Worm (Caenorhabditis elegans) whole organism, L4 larva: ENCODE results near the gene ldp-1.

ENCODE experiments used
- F37D6.2 ChIP-seq: sonication (generic microtip); optimal IDR thresholded peaks from 2 replicates; lab custom pipeline; 2016; ENCODE audit warnings: mild to moderate bottlenecking, missing genetic modification characterization, missing compliant biosample characterization
- R02D3.7 ChIP-seq: fragments of 150-350 bp; sonication (generic microtip); optimal IDR thresholded peaks from 3 replicates; lab custom pipeline; 2014; ENCODE audit warnings: missing biosample characterization, missing genetic modification characterization
- Y5F2A.4 ChIP-seq: fragments of 200-800 bp; sonication (Bioruptor generic); optimal IDR thresholded peaks from 2 replicates; lab custom pipeline; 2018; ENCODE audit warnings: mild to moderate bottlenecking, missing genetic modification characterization, missing compliant biosample characterization
- ZK337.2 ChIP-seq: fragments of 200-800 bp; sonication (Bioruptor generic); IDR thresholded peaks from 2 replicates; pipeline ENCODE4 v1.3.6; 2022; ENCODE audit warnings: missing genetic modification reagents, missing genetic modification characterization, missing compliant biosample characterization
- aha-1 ChIP-seq: fragments of 150-350 bp; peaks from one replicate; lab custom pipeline; 2014; ENCODE audit warnings: missing biosample characterization, missing genetic modification characterization
- aly-2 ChIP-seq: sonication (generic microtip); optimal IDR thresholded peaks from 2 replicates; lab custom pipeline; 2018; ENCODE audit warnings: missing biosample characterization, missing genetic modification characterization
- ceh-20 ChIP-seq: fragments of 200-800 bp; sonication (Bioruptor generic); IDR thresholded peaks from 2 replicates; pipeline ENCODE4 v1.3.6; 2022; ENCODE audit warnings: missing genetic modification reagents, missing genetic modification characterization, missing compliant biosample characterization
- ceh-62 ChIP-seq: sonication (generic microtip); optimal IDR thresholded peaks from 2 replicates; lab custom pipeline; 2017; ENCODE audit warnings: missing biosample characterization, missing genetic modification characterization
- ceh-82 ChIP-seq: sonication (generic microtip); optimal IDR thresholded peaks from 2 replicates; lab custom pipeline; 2017; ENCODE audit warnings: missing biosample characterization, missing genetic modification characterization
- ces-1 ChIP-seq: fragments of 150-350 bp; sonication (generic microtip); optimal IDR thresholded peaks from 4 replicates; lab custom pipeline; 2014; ENCODE audit warnings: missing biosample characterization, missing genetic modification reagents, missing genetic modification characterization
- cey-2 ChIP-seq: sonication (generic microtip); optimal IDR thresholded peaks from 3 replicates; lab custom pipeline; 2017; ENCODE audit warnings: missing genetic modification characterization, mild to moderate bottlenecking, missing compliant biosample characterization, antibody characterized with exemption, borderline replicate concordance; ENCODE audit not compliant: insufficient read depth
- ctbp-1 ChIP-seq: fragments of 200-800 bp; sonication (Bioruptor generic); IDR thresholded peaks from 2 replicates; pipeline ENCODE4 v1.3.6; 2022; ENCODE audit warnings: missing genetic modification reagents, missing genetic modification characterization, missing compliant biosample characterization
- dmd-8 ChIP-seq: fragments of 200-800 bp; sonication (Bioruptor generic); IDR thresholded peaks from 2 replicates; pipeline ENCODE4 v1.3.6; 2022; ENCODE audit warnings: missing genetic modification characterization, missing compliant biosample characterization
- dmd-9 ChIP-seq: fragments of 200-800 bp; sonication (Bioruptor generic); IDR thresholded peaks from 2 replicates; pipeline ENCODE4 v1.3.6; 2022; ENCODE audit warnings: missing genetic modification reagents, missing genetic modification characterization, missing compliant biosample characterization
- duxl-1 ChIP-seq: sonication (generic microtip); optimal IDR thresholded peaks from 2 replicates; lab custom pipeline; 2016; ENCODE audit warnings: mild to moderate bottlenecking, missing genetic modification characterization, moderate library complexity, missing compliant biosample characterization; ENCODE audit not compliant: poor library complexity
- egl-27 ChIP-seq: sonication (generic microtip); optimal IDR thresholded peaks from 3 replicates; lab custom pipeline; 2017; ENCODE audit warnings: missing biosample characterization, missing genetic modification reagents, missing genetic modification characterization
- egl-43 ChIP-seq: fragments of 200-800 bp; sonication (Bioruptor generic); IDR thresholded peaks from 2 replicates; pipeline ENCODE4 v1.3.6; 2022; ENCODE audit warnings: missing genetic modification reagents, missing genetic modification characterization, missing compliant biosample characterization
- gei-8 ChIP-seq: fragments of 200-800 bp; sonication (Bioruptor generic); optimal IDR thresholded peaks from 2 replicates; lab custom pipeline; 2018; ENCODE audit warnings: mild to moderate bottlenecking, missing genetic modification characterization, missing compliant biosample characterization
- hmg-1.1 ChIP-seq: fragments of 200-800 bp; sonication (Bioruptor generic); IDR thresholded peaks from 2 replicates; pipeline ENCODE4 v1.3.6; 2022; ENCODE audit warnings: missing genetic modification reagents, missing genetic modification characterization, missing compliant biosample characterization
- jun-1 ChIP-seq: fragments of 150-350 bp; optimal IDR thresholded peaks from 2 replicates; lab custom pipeline; 2014; ENCODE audit warnings: missing biosample characterization, missing genetic modification reagents, missing genetic modification characterization
- lin-15B ChIP-seq: fragments of 150-350 bp; sonication (generic microtip); optimal IDR thresholded peaks from 3 replicates; lab custom pipeline; 2014; ENCODE audit warnings: missing biosample characterization, missing genetic modification characterization
- lin-29 ChIP-seq: fragments of 200-800 bp; sonication (Bioruptor generic); IDR thresholded peaks from 2 replicates; pipeline ENCODE4 v1.3.6; 2022; ENCODE audit warnings: missing genetic modification reagents, missing genetic modification characterization, missing compliant biosample characterization
- lin-39 ChIP-seq: fragments of 150-350 bp; optimal IDR thresholded peaks from 2 replicates; lab custom pipeline; 2014; ENCODE audit warnings: missing biosample characterization, missing genetic modification reagents, missing genetic modification characterization
- madf-5 ChIP-seq, 2 experiments: fragments of 200-800 bp; sonication (Bioruptor generic); IDR thresholded peaks; 2 replicates each; pipeline ENCODE4 v1.3.6; 2022; ENCODE audit warnings: missing compliant biosample characterization in 2 of 2, missing genetic modification characterization in 2 of 2
- madf-9 ChIP-seq: fragments of 200-800 bp; sonication (Bioruptor generic); conservative IDR thresholded peaks from 2 replicates; pipeline ENCODE4 v1.3.6; 2022; ENCODE audit warnings: missing genetic modification reagents, missing genetic modification characterization, missing compliant biosample characterization
- mxl-3 ChIP-seq: fragments of 200-800 bp; sonication (Bioruptor generic); optimal IDR thresholded peaks from 2 replicates; lab custom pipeline; 2018; ENCODE audit warnings: mild to moderate bottlenecking, missing genetic modification characterization, missing compliant biosample characterization
- nhr-111 ChIP-seq: fragments of 200-800 bp; sonication (Bioruptor generic); optimal IDR thresholded peaks from 2 replicates; lab custom pipeline; 2018; ENCODE audit warnings: mild to moderate bottlenecking, missing genetic modification characterization, missing compliant biosample characterization
- nhr-237 ChIP-seq: sonication (generic microtip); optimal IDR thresholded peaks from 2 replicates; lab custom pipeline; 2017; ENCODE audit warnings: missing biosample characterization, missing genetic modification characterization
- nhr-25 ChIP-seq: sonication (generic microtip); optimal IDR thresholded peaks from 2 replicates; lab custom pipeline; 2017; ENCODE audit warnings: missing genetic modification characterization, mild to moderate bottlenecking, missing compliant biosample characterization, antibody characterized with exemption, moderate library complexity, borderline replicate concordance; ENCODE audit not compliant: insufficient read depth
- nhr-28 ChIP-seq: fragments of 150-350 bp; optimal IDR thresholded peaks from 2 replicates; lab custom pipeline; 2014; ENCODE audit warnings: missing biosample characterization, missing genetic modification characterization
- nhr-41 ChIP-seq: fragments of 200-800 bp; sonication (Bioruptor generic); IDR thresholded peaks from 2 replicates; pipeline ENCODE4 v1.3.6; 2022; ENCODE audit warnings: missing genetic modification reagents, missing genetic modification characterization, missing compliant biosample characterization
- nhr-42 ChIP-seq: fragments of 200-800 bp; sonication (Bioruptor generic); IDR thresholded peaks from 2 replicates; pipeline ENCODE4 v1.3.6; 2022; ENCODE audit warnings: missing genetic modification characterization, missing compliant biosample characterization
- nhr-6 ChIP-seq: fragments of 150-350 bp; optimal IDR thresholded peaks from 2 replicates; lab custom pipeline; 2014; ENCODE audit warnings: missing biosample characterization, missing genetic modification characterization
- nhr-77 ChIP-seq: fragments of 150-350 bp; optimal IDR thresholded peaks from 2 replicates; lab custom pipeline; 2014; ENCODE audit warnings: missing biosample characterization, missing genetic modification characterization
- pha-4 ChIP-seq, 2 experiments: fragments of 150-350 bp in 1 of 2; fragments of 200-800 bp in 1 of 2; sonication (Bioruptor generic) in 1 of 2; IDR thresholded peaks in 1 of 2; optimal IDR thresholded peaks in 1 of 2; 2 replicates each; pipeline versions ENCODE4 v1.3.6 to Lab custom; 2014 to 2022; ENCODE audit warnings: missing genetic modification characterization in 2 of 2, missing genetic modification reagents in 2 of 2, missing biosample characterization in 1 of 2, missing compliant biosample characterization in 1 of 2
- php-3 ChIP-seq: fragments of 200-800 bp; sonication (Bioruptor generic); IDR thresholded peaks from 2 replicates; pipeline ENCODE4 v1.3.6; 2022; ENCODE audit warnings: missing genetic modification reagents, missing genetic modification characterization, missing compliant biosample characterization
- pqm-1 ChIP-seq: sonication (generic microtip); optimal IDR thresholded peaks from 2 replicates; lab custom pipeline; 2017; ENCODE audit warnings: missing biosample characterization, missing genetic modification characterization
- rbr-2 ChIP-seq: sonication (generic microtip); optimal IDR thresholded peaks from 2 replicates; lab custom pipeline; 2016; ENCODE audit warnings: missing genotype, missing genetic modification characterization, missing compliant biosample characterization
- saeg-2 ChIP-seq: fragments of 200-800 bp; sonication (Bioruptor generic); IDR thresholded peaks from 2 replicates; pipeline ENCODE4 v1.3.6; 2022; ENCODE audit warnings: missing genetic modification reagents, missing genetic modification characterization, missing compliant biosample characterization
- set-16 ChIP-seq: fragments of 200-800 bp; sonication (Bioruptor generic); IDR thresholded peaks from 2 replicates; pipeline ENCODE4 v1.3.6; 2022; ENCODE audit warnings: missing genetic modification reagents, missing genetic modification characterization, missing compliant biosample characterization
- skn-1 ChIP-seq: fragments of 150-350 bp; optimal IDR thresholded peaks from 2 replicates; lab custom pipeline; 2014; ENCODE audit warnings: missing biosample characterization, missing genetic modification characterization
- spr-1 ChIP-seq: sonication (generic microtip); optimal IDR thresholded peaks from 2 replicates; lab custom pipeline; 2016; ENCODE audit warnings: mild to moderate bottlenecking, missing genetic modification characterization, missing compliant biosample characterization
- tra-1 ChIP-seq: fragments of 200-800 bp; sonication (Bioruptor generic); IDR thresholded peaks from 2 replicates; pipeline ENCODE4 v1.3.6; 2022; ENCODE audit warnings: missing genetic modification reagents, missing genetic modification characterization, missing compliant biosample characterization
- unc-130 ChIP-seq: sonication (generic microtip); optimal IDR thresholded peaks from 2 replicates; lab custom pipeline; 2016; ENCODE audit warnings: missing genetic modification reagents, missing genetic modification characterization, missing compliant biosample characterization
- unc-62 ChIP-seq, 3 experiments: fragments of 150-350 bp in 1 of 3; sonication (generic microtip); optimal IDR thresholded peaks in 2 of 3; peaks in 1 of 3; 1 replicate in 1 of 3; 2 replicates in 2 of 3; lab custom pipeline; 2014 to 2017; ENCODE audit warnings: missing biosample characterization in 3 of 3, missing genetic modification characterization in 3 of 3, missing genetic modification reagents in 3 of 3, missing genotype in 1 of 3
- vab-7 ChIP-seq: fragments of 200-800 bp; sonication (Bioruptor generic); IDR thresholded peaks from 2 replicates; pipeline ENCODE4 v1.3.6; 2022; ENCODE audit warnings: missing genetic modification reagents, missing genetic modification characterization, missing compliant biosample characterization
- zip-11 ChIP-seq: fragments of 200-800 bp; sonication (Bioruptor generic); IDR thresholded peaks from 2 replicates; pipeline ENCODE4 v1.3.6; 2022; ENCODE audit warnings: missing genetic modification characterization, missing compliant biosample characterization
- ztf-7 ChIP-seq: fragments of 150-350 bp; optimal IDR thresholded peaks from 2 replicates; lab custom pipeline; 2014; ENCODE audit warnings: missing biosample characterization, missing genetic modification characterization

Gene ldp-1

ce11 chrV:2132675-2133074 lies 5.3 kb downstream of the ldp-1 start:
- no peak for TF ChIP-seq Y5F2A.4 (GFP tag; lab: Kevin White, UChicago)
- TF ChIP-seq egl-27 (tag; lab: Kevin White, UChicago): no peak
- no peak for TF ChIP-seq skn-1 (tag; lab: Kevin White, UChicago)
- no peak for TF ChIP-seq ceh-82
- no peak for TF ChIP-seq lin-15B
- no peak for TF ChIP-seq duxl-1 (tag; lab: Kevin White, UChicago)
- peak; percentile 31; the same call in 1 of the 2 replicates for TF ChIP-seq set-16 (GFP tag; lab: Robert Waterston, UW)
- peak; percentile 65; the same call in 1 of the 2 replicates for TF ChIP-seq egl-43 (GFP tag; lab: Robert Waterston, UW)
- no peak for TF ChIP-seq aha-1 (tag; lab: Kevin White, UChicago)
- TF ChIP-seq spr-1: no peak
- no peak for TF ChIP-seq nhr-111 (GFP tag; lab: Kevin White, UChicago)
- no peak for TF ChIP-seq unc-62 (GFP tag; optimal IDR thresholded peaks at IDR 0.05 in 1 of 2; lab: Kevin White, UChicago)
- no peak for TF ChIP-seq unc-62 (tag; optimal IDR thresholded peaks at IDR 0.05; lab: Kevin White, UChicago)

- TF ChIP-seq aly-2 (tag; lab: Kevin White, UChicago) (no peak), lin-15B (no peak), nhr-77 (tag; lab: Kevin White, UChicago) (peak; percentile 1), dmd-8 (GFP tag; lab: Robert Waterston, UW) (no peak), lin-39 (no peak), ZK337.2 (GFP tag; lab: Robert Waterston, UW) (no peak), madf-5 (GFP tag; IDR thresholded peaks at IDR 0.05; lab: Robert Waterston, UW) (no peak), mxl-3 (GFP tag; lab: Kevin White, UChicago) (peak; percentile 11), gei-8 (GFP tag; lab: Kevin White, UChicago) (no peak), php-3 (no peak), saeg-2 (GFP tag; lab: Robert Waterston, UW) (no peak), R02D3.7 (tag; lab: Kevin White, UChicago) (no peak), nhr-25 (tag; lab: Kevin White, UChicago) (no peak), madf-9 (GFP tag; lab: Robert Waterston, UW) (no peak), cey-2 (no peak), ceh-20 (GFP tag; lab: Robert Waterston, UW) (peak; percentile 31; the same call in 1 of the 2 replicates), jun-1 (no peak), ces-1 (peak; percentile 2), unc-130 (GFP tag; lab: Kevin White, UChicago) (no peak), pqm-1 (tag; lab: Kevin White, UChicago) (no peak), rbr-2 (tag; lab: Kevin White, UChicago) (peak; percentile 81), vab-7 (GFP tag; lab: Robert Waterston, UW) (no peak), ztf-7 (tag; lab: Kevin White, UChicago) (no peak), ceh-82 (no peak), tra-1 (GFP tag; lab: Robert Waterston, UW) (0 out of 2 replicates have a peak, but pooled peaks have one; percentile 32), egl-27 (tag; lab: Kevin White, UChicago) (no peak), nhr-6 (no peak), ctbp-1 (peak; percentile 74; the same call in 1 of the 2 replicates), zip-11 (no peak), hmg-1.1 (GFP tag; lab: Robert Waterston, UW) (peak; percentile 68), nhr-28 (tag; lab: Kevin White, UChicago) (peak; percentile 1), dmd-9 (GFP tag; lab: Robert Waterston, UW) (no peak), set-16 (GFP tag; lab: Robert Waterston, UW) (peak; percentile 64), nhr-42 (GFP tag; lab: Robert Waterston, UW) (no peak), aha-1 (tag; lab: Kevin White, UChicago) (peak; percentile 95), nhr-41 (GFP tag; lab: Robert Waterston, UW) (no peak), nhr-237 (tag; lab: Kevin White, UChicago) (no peak), pha-4 (GFP tag; IDR thresholded peaks at IDR 0.05; lab: Robert Waterston, UW) (no peak), pha-4 (tag; optimal IDR thresholded peaks at IDR 0.05; lab: Kevin White, UChicago) (no peak), F37D6.2 (tag; lab: Kevin White, UChicago) (peak; percentile 63), ceh-62 (tag; lab: Kevin White, UChicago) (no peak), lin-29 (GFP tag; lab: Robert Waterston, UW) (no peak)
Measured at ce11 chrV:2133512-2133911, 6.2 kb downstream of the ldp-1 start.
